Fruit fly (Drosophila melanogaster) whole organism, embryonic: Measurements from ENCODE around the gene CG9550.

Experiments used
- Adf1 ChIP-seq: fragments of 200-800 bp; sonication (Bioruptor generic); IDR thresholded peaks from 2 replicates; pipeline ENCODE4 v1.3.6; 2022; ENCODE audit warnings: missing biosample characterization, missing genetic modification characterization
- Bgb ChIP-seq: fragments of 200-800 bp; sonication (Bioruptor generic); IDR thresholded peaks from 2 replicates; pipeline ENCODE4 v1.3.6; 2022; ENCODE audit warnings: missing biosample characterization, missing genetic modification characterization; ENCODE audit not compliant: partially characterized antibody
- CG10209 ChIP-seq: fragments of 200-800 bp; sonication (Bioruptor generic); optimal IDR thresholded peaks from 3 replicates; lab custom pipeline; 2017; ENCODE audit warnings: missing biosample characterization, mild to moderate bottlenecking, missing genetic modification characterization, missing genetic modification reagents
- CG10267 ChIP-seq: fragments of 200-800 bp; sonication (Bioruptor generic); optimal IDR thresholded peaks from 2 replicates; lab custom pipeline; 2018; ENCODE audit warnings: missing biosample characterization, mild to moderate bottlenecking, missing genetic modification characterization, moderate library complexity
- CG10431 ChIP-seq: fragments of 200-800 bp; sonication (Bioruptor generic); optimal IDR thresholded peaks from 3 replicates; lab custom pipeline; 2018; ENCODE audit warnings: missing biosample characterization, mild to moderate bottlenecking, missing genetic modification characterization
- CG11247 ChIP-seq: fragments of 200-800 bp; sonication (Bioruptor generic); IDR thresholded peaks from 2 replicates; pipeline ENCODE4 v1.3.6; 2022; ENCODE audit warnings: missing biosample characterization, missing genetic modification characterization
- CG13775 ChIP-seq: fragments of 200-800 bp; sonication (Bioruptor generic); optimal IDR thresholded peaks from 3 replicates; lab custom pipeline; 2017; ENCODE audit warnings: missing biosample characterization, mild to moderate bottlenecking, missing genetic modification characterization
- CG14860 ChIP-seq: fragments of 200-800 bp; sonication (Bioruptor generic); IDR thresholded peaks from 3 replicates; pipeline ENCODE4 v1.3.6; 2022; ENCODE audit warnings: missing biosample characterization, missing genetic modification characterization; ENCODE audit not compliant: partially characterized antibody
- CG15479 ChIP-seq: fragments of 200-800 bp; sonication (Bioruptor generic); optimal IDR thresholded peaks from 3 replicates; lab custom pipeline; 2019; ENCODE audit warnings: missing biosample characterization, mild to moderate bottlenecking, missing genetic modification characterization, moderate library complexity
- CG16813 ChIP-seq: fragments of 200-800 bp; sonication (Bioruptor generic); IDR thresholded peaks from 3 replicates; pipeline ENCODE4 v1.3.6; 2022; ENCODE audit warnings: missing biosample characterization, missing genetic modification characterization; ENCODE audit not compliant: partially characterized antibody
- CG17385 ChIP-seq: fragments of 200-800 bp; sonication (Bioruptor generic); optimal IDR thresholded peaks from 3 replicates; lab custom pipeline; 2018; ENCODE audit warnings: missing biosample characterization, mild to moderate bottlenecking, missing genetic modification characterization
- CG18262 ChIP-seq: fragments of 200-800 bp; optimal IDR thresholded peaks from 3 replicates; lab custom pipeline; 2019; ENCODE audit warnings: missing biosample characterization, mild to moderate bottlenecking, missing genetic modification characterization, moderate library complexity
- CG6689 ChIP-seq: fragments of 200-800 bp; sonication (Bioruptor generic); IDR thresholded peaks from 2 replicates; pipeline ENCODE4 v1.3.6; 2022; ENCODE audit warnings: missing biosample characterization, missing genetic modification characterization
- CG7556 ChIP-seq: fragments of 200-800 bp; sonication (Bioruptor generic); optimal IDR thresholded peaks from 2 replicates; lab custom pipeline; 2017; ENCODE audit warnings: missing biosample characterization, mild to moderate bottlenecking, missing genetic modification characterization
- CG7745 ChIP-seq: fragments of 200-800 bp; sonication (Bioruptor generic); optimal IDR thresholded peaks from 2 replicates; lab custom pipeline; 2018; ENCODE audit warnings: missing biosample characterization, mild to moderate bottlenecking, missing genetic modification characterization, moderate library complexity
- CG7963 ChIP-seq: fragments of 200-800 bp; sonication (Bioruptor generic); IDR thresholded peaks from 3 replicates; pipeline ENCODE4 v1.3.6; 2022; ENCODE audit warnings: missing biosample characterization, missing genetic modification characterization; ENCODE audit not compliant: partially characterized antibody
- CG8089 ChIP-seq: fragments of 200-800 bp; sonication (Bioruptor generic); optimal IDR thresholded peaks from 3 replicates; lab custom pipeline; 2016; ENCODE audit warnings: missing biosample characterization, missing genetic modification characterization
- CG8359 ChIP-seq: fragments of 200-800 bp; sonication (Bioruptor generic); optimal IDR thresholded peaks from 2 replicates; lab custom pipeline; 2017; ENCODE audit warnings: missing biosample characterization, mild to moderate bottlenecking, missing genetic modification characterization, borderline replicate concordance
- CG8388 ChIP-seq: fragments of 200-800 bp; sonication (Bioruptor generic); optimal IDR thresholded peaks from 2 replicates; lab custom pipeline; 2019; ENCODE audit warnings: missing biosample characterization, mild to moderate bottlenecking, missing genetic modification characterization, moderate library complexity
- CG8924 ChIP-seq: fragments of 200-800 bp; optimal IDR thresholded peaks from 3 replicates; lab custom pipeline; 2019; ENCODE audit warnings: missing biosample characterization, mild to moderate bottlenecking, missing genetic modification characterization, moderate library complexity
- CG9437 ChIP-seq: fragments of 200-800 bp; sonication (Bioruptor generic); optimal IDR thresholded peaks from 2 replicates; lab custom pipeline; 2018; ENCODE audit warnings: missing biosample characterization, mild to moderate bottlenecking, missing genetic modification characterization
- Camta ChIP-seq: fragments of 200-800 bp; sonication (Bioruptor generic); optimal IDR thresholded peaks from 2 replicates; lab custom pipeline; 2016; ENCODE audit warnings: missing biosample characterization, missing genetic modification characterization
- Chrac-16 ChIP-seq: fragments of 200-800 bp; sonication (Bioruptor generic); optimal IDR thresholded peaks from 3 replicates; lab custom pipeline; 2016; ENCODE audit warnings: missing biosample characterization, missing genetic modification characterization
- Deaf1 ChIP-seq: fragments of 200-800 bp; optimal IDR thresholded peaks from 3 replicates; lab custom pipeline; 2019; ENCODE audit warnings: missing biosample characterization, mild to moderate bottlenecking, missing genetic modification characterization, moderate library complexity
- Dip2 ChIP-seq: fragments of 200-800 bp; sonication (Bioruptor generic); IDR thresholded peaks from 2 replicates; pipeline ENCODE4 v1.3.6; 2022; ENCODE audit warnings: missing biosample characterization, missing genetic modification characterization
- HHEX ChIP-seq: fragments of 200-800 bp; sonication (Bioruptor generic); optimal IDR thresholded peaks from 3 replicates; lab custom pipeline; 2017; ENCODE audit warnings: missing biosample characterization, mild to moderate bottlenecking, missing genetic modification characterization, missing genetic modification reagents
- HLH4C ChIP-seq: fragments of 200-800 bp; sonication (Bioruptor generic); IDR thresholded peaks from 3 replicates; pipeline ENCODE4 v1.3.6; 2022; ENCODE audit warnings: missing biosample characterization, missing genetic modification characterization; ENCODE audit not compliant: partially characterized antibody
- Hey ChIP-seq: fragments of 200-800 bp; sonication (Bioruptor generic); optimal IDR thresholded peaks from 3 replicates; lab custom pipeline; 2018; ENCODE audit warnings: missing biosample characterization, mild to moderate bottlenecking, missing genetic modification characterization
- Jarid2 ChIP-seq: fragments of 200-800 bp; sonication (Bioruptor generic); optimal IDR thresholded peaks from 3 replicates; lab custom pipeline; 2017; ENCODE audit warnings: mild to moderate bottlenecking, missing biosample characterization, missing genetic modification reagents, missing genetic modification characterization
- NC2α ChIP-seq: fragments of 200-800 bp; sonication (Bioruptor generic); optimal IDR thresholded peaks from 2 replicates; lab custom pipeline; 2016; ENCODE audit warnings: missing biosample characterization, missing genetic modification characterization
- Rfx ChIP-seq: fragments of 200-800 bp; sonication (Bioruptor generic); IDR thresholded peaks from 2 replicates; pipeline ENCODE4 v1.3.6; 2022; ENCODE audit warnings: missing biosample characterization, missing genetic modification characterization
- Sry-δ ChIP-seq: fragments of 200-800 bp; sonication (Bioruptor generic); optimal IDR thresholded peaks from 2 replicates; lab custom pipeline; 2016; ENCODE audit warnings: missing biosample characterization, missing genetic modification characterization
- bbx ChIP-seq: fragments of 200-800 bp; sonication (Bioruptor generic); IDR thresholded peaks from 2 replicates; pipeline ENCODE4 v1.3.6; 2022; ENCODE audit warnings: missing biosample characterization, missing genetic modification characterization; ENCODE audit not compliant: partially characterized antibody
- chinmo ChIP-seq: fragments of 200-800 bp; sonication (Bioruptor generic); IDR thresholded peaks from 4 replicates; pipeline ENCODE4 v1.3.6; 2022; ENCODE audit warnings: missing biosample characterization, missing genetic modification characterization; ENCODE audit not compliant: partially characterized antibody
- dmrt11E ChIP-seq: fragments of 200-800 bp; sonication (Bioruptor generic); optimal IDR thresholded peaks from 3 replicates; lab custom pipeline; 2018; ENCODE audit warnings: missing biosample characterization, mild to moderate bottlenecking, missing genetic modification characterization, moderate library complexity
- en ChIP-seq: fragments of 200-800 bp; sonication (Bioruptor generic); optimal IDR thresholded peaks from 2 replicates; lab custom pipeline; 2016; ENCODE audit warnings: missing biosample characterization, missing genetic modification characterization
- esg ChIP-seq: fragments of 200-800 bp; sonication (Bioruptor generic); conservative IDR thresholded peaks from 2 replicates; pipeline ENCODE4 v1.3.6; 2022; ENCODE audit warnings: missing biosample characterization, missing genetic modification characterization
- gsb-n ChIP-seq: fragments of 200-800 bp; sonication (Bioruptor generic); optimal IDR thresholded peaks from 3 replicates; lab custom pipeline; 2018; ENCODE audit warnings: missing biosample characterization, mild to moderate bottlenecking, missing genetic modification characterization
- lola ChIP-seq, 3 experiments: fragments of >200 bp in 2 of 3; fragments of 200-800 bp in 1 of 3; sonication (Bioruptor generic) in 1 of 3; optimal IDR thresholded peaks; 2 replicates each; lab custom pipeline; 2017 to 2019; ENCODE audit warnings: missing biosample characterization in 3 of 3, missing genetic modification characterization in 3 of 3, mild to moderate bottlenecking in 1 of 3, moderate library complexity in 1 of 3
- nerfin-1 ChIP-seq: fragments of 200-800 bp; sonication (Bioruptor generic); optimal IDR thresholded peaks from 3 replicates; lab custom pipeline; 2019; ENCODE audit warnings: missing biosample characterization, mild to moderate bottlenecking, missing genetic modification characterization, moderate library complexity
- pnt ChIP-seq: fragments of 200-800 bp; sonication (Bioruptor generic); optimal IDR thresholded peaks from 3 replicates; lab custom pipeline; 2016; ENCODE audit warnings: missing biosample characterization, missing genetic modification characterization
- sr ChIP-seq: fragments of 200-800 bp; sonication (Bioruptor generic); IDR thresholded peaks from 3 replicates; pipeline ENCODE4 v1.3.6; 2022; ENCODE audit warnings: missing biosample characterization, missing genetic modification characterization
- sug ChIP-seq: fragments of 200-800 bp; optimal IDR thresholded peaks from 2 replicates; lab custom pipeline; 2019; ENCODE audit warnings: missing biosample characterization, mild to moderate bottlenecking, missing genetic modification characterization, moderate library complexity
- tap ChIP-seq: fragments of 200-800 bp; optimal IDR thresholded peaks from 3 replicates; lab custom pipeline; 2019; ENCODE audit warnings: missing biosample characterization, mild to moderate bottlenecking, missing genetic modification characterization, moderate library complexity
- trem ChIP-seq: fragments of 200-800 bp; optimal IDR thresholded peaks from 3 replicates; lab custom pipeline; 2019; ENCODE audit warnings: missing biosample characterization, mild to moderate bottlenecking, missing genetic modification characterization, moderate library complexity
- unc-4 ChIP-seq: fragments of 200-800 bp; sonication (Bioruptor generic); IDR thresholded peaks from 2 replicates; pipeline ENCODE4 v1.3.6; 2022; ENCODE audit warnings: missing biosample characterization, missing genetic modification characterization; ENCODE audit not compliant: partially characterized antibody

Gene CG9550

dm6 chr2L:6539623-6540381, 42.9 kb downstream of the CG9550 start (continued):
- TF ChIP-seq dmrt11E (tag; lab: Kevin White, UChicago) = peak; percentile 54
- peak; percentile 47 for TF ChIP-seq CG8388
- peak; percentile 2 for TF ChIP-seq CG8924
- TF ChIP-seq Sry-δ (GFP tag; lab: Kevin White, UChicago) = no peak
- TF ChIP-seq CG10431 = no peak
- peak; percentile 14 for TF ChIP-seq CG9437 (GFP tag; lab: Kevin White, UChicago)
- TF ChIP-seq CG7556 (GFP tag; lab: Kevin White, UChicago) = peak; percentile 39
- no peak for TF ChIP-seq en (GFP tag; lab: Kevin White, UChicago)
- peak; percentile 1 for TF ChIP-seq CG13775 (GFP tag; lab: Kevin White, UChicago)
- peak; percentile 28 for TF ChIP-seq CG17385 (GFP tag; lab: Kevin White, UChicago)
- TF ChIP-seq CG14860 (GFP tag; lab: Robert Waterston, UW) = peak; percentile 48; the same call in 1 of the 3 replicates
- TF ChIP-seq CG15479 = no peak
- no peak for TF ChIP-seq CG8089 (GFP tag; lab: Kevin White, UChicago)
- TF ChIP-seq CG18262 (tag; lab: Kevin White, UChicago) = peak; percentile 36
- peak; percentile 57 for TF ChIP-seq gsb-n (tag; lab: Kevin White, UChicago)
- TF ChIP-seq Hey (tag; lab: Kevin White, UChicago) = peak; percentile 89
- peak; percentile 43 for TF ChIP-seq Chrac-16 (GFP tag; lab: Kevin White, UChicago)
- TF ChIP-seq Deaf1 (tag; lab: Kevin White, UChicago) = peak; percentile 12
- peak; percentile 45 for TF ChIP-seq CG10209 (GFP tag; lab: Kevin White, UChicago)
- 0 out of 3 replicates have a peak, but pooled peaks have one; percentile 40 for TF ChIP-seq CG7963
- TF ChIP-seq sr (GFP tag; lab: Robert Waterston, UW) = no peak
- no peak for TF ChIP-seq Rfx (GFP tag; lab: Robert Waterston, UW)
- TF ChIP-seq CG11247 (GFP tag; lab: Robert Waterston, UW) = no peak
- TF ChIP-seq pnt (GFP tag; lab: Kevin White, UChicago) = no peak
- TF ChIP-seq HLH4C = peak; percentile 45; the same call in 2 of the 3 replicates
- TF ChIP-seq CG10267 = peak; percentile 5
- TF ChIP-seq Dip2 (GFP tag; lab: Robert Waterston, UW) = no peak
- no peak for TF ChIP-seq unc-4 (GFP tag; lab: Robert Waterston, UW)
- no peak for TF ChIP-seq chinmo (GFP tag; lab: Robert Waterston, UW)
- peak; percentile 17; the same call in 1 of the 2 replicates for TF ChIP-seq esg (GFP tag; lab: Robert Waterston, UW)
- TF ChIP-seq tap (tag; lab: Kevin White, UChicago) = no peak
- 0 out of 2 replicates have a peak, but pooled peaks have one; percentile 8 for TF ChIP-seq CG6689 (GFP tag; lab: Robert Waterston, UW)
- TF ChIP-seq CG16813 (GFP tag; lab: Robert Waterston, UW) = peak; percentile 63
- TF ChIP-seq lola (GFP tag; optimal IDR thresholded peaks at IDR 0.05; lab: Kevin White, UChicago) = peak in 1 of 3 experiments; percentile 24

- TF ChIP-seq trem (tag; lab: Kevin White, UChicago) (peak; percentile 96), CG8359 (GFP tag; lab: Kevin White, UChicago) (no peak), NC2α (GFP tag; lab: Kevin White, UChicago) (no peak), nerfin-1 (tag; lab: Kevin White, UChicago) (peak; percentile 32), Bgb (peak; percentile 12; the same call in 1 of the 2 replicates), Jarid2 (GFP tag; lab: Kevin White, UChicago) (peak; percentile 34), Camta (GFP tag; lab: Kevin White, UChicago) (no peak), bbx (peak; percentile 48), HHEX (no peak), en (GFP tag; lab: Kevin White, UChicago) (no peak), Adf1 (GFP tag; lab: Robert Waterston, UW) (peak; percentile 68), CG7745 (no peak), sug (tag; lab: Kevin White, UChicago) (no peak)
These were observed 50.1 kb downstream of the CG9550 start, which contains the start of gene eya for dm6 chr2L:6546883-6547471. Gene eya (minus strand): TSS chr2L:6546976.
